Worm (Caenorhabditis elegans) whole organism, young adult: Measurements from ENCODE around the gene ptr-8.

Experiments
- F57A8.1 ChIP-seq: fragments of 200-800 bp; sonication (Bioruptor generic); optimal IDR thresholded peaks from 2 replicates; lab custom pipeline; 2018; ENCODE audit warnings: mild to moderate bottlenecking, missing genetic modification characterization, moderate library complexity, missing compliant biosample characterization
- athp-1 ChIP-seq: sonication (generic microtip); optimal IDR thresholded peaks from 2 replicates; lab custom pipeline; 2017; ENCODE audit warnings: mild to moderate bottlenecking, missing genetic modification characterization, missing compliant biosample characterization
- hmg-1.2 ChIP-seq: fragments of 200-800 bp; sonication (Bioruptor generic); IDR thresholded peaks from 2 replicates; pipeline ENCODE4 v1.3.6; 2022; ENCODE audit warnings: missing genetic modification reagents, missing genetic modification characterization, missing compliant biosample characterization
- lin-35 ChIP-seq, 3 experiments: fragments of 150-350 bp in 2 of 3; sonication (generic microtip) in 1 of 3; optimal IDR thresholded peaks; 2 replicates each; lab custom pipeline; 2014 to 2018; ENCODE audit warnings: missing biosample characterization in 3 of 3, missing genetic modification characterization in 3 of 3, missing genetic modification reagents in 3 of 3
- nhr-120 ChIP-seq: fragments of 200-800 bp; sonication (Bioruptor generic); IDR thresholded peaks from 2 replicates; pipeline ENCODE4 v1.3.6; 2022; ENCODE audit warnings: missing genetic modification characterization, missing compliant biosample characterization
- sea-2 ChIP-seq: fragments of 200-800 bp; sonication (Bioruptor generic); IDR thresholded peaks from 2 replicates; pipeline ENCODE4 v1.3.6; 2022; ENCODE audit warnings: missing genetic modification characterization, missing compliant biosample characterization
- snpc-1.3 ChIP-seq: sonication (generic microtip); optimal IDR thresholded peaks from 2 replicates; lab custom pipeline; 2017; ENCODE audit warnings: missing genetic modification characterization, mild to moderate bottlenecking, missing compliant biosample characterization, antibody characterized with exemption, moderate library complexity, missing genotype, missing genetic modification reagents; ENCODE audit not compliant: insufficient read depth
- unc-62 ChIP-seq: fragments of 150-350 bp; optimal IDR thresholded peaks from 2 replicates; lab custom pipeline; 2014; ENCODE audit warnings: missing biosample characterization, missing genetic modification reagents, missing genetic modification characterization

ce11 chrII:10852880-10853279, 36.2 kb upstream of the ptr-8 start:
- TF ChIP-seq snpc-1.3 (tag; lab: Kevin White, UChicago) (no peak), athp-1 (no peak), nhr-120 (GFP tag; lab: Robert Waterston, UW) (no peak), unc-62 (no peak), F57A8.1 (GFP tag; lab: Kevin White, UChicago) (no peak), hmg-1.2 (GFP tag; lab: Robert Waterston, UW) (no peak), sea-2 (GFP tag; lab: Robert Waterston, UW) (no peak), lin-35 (GFP tag; optimal IDR thresholded peaks at IDR 0.05; lab: Kevin White, UChicago) (no peak)
